Fruit fly (Drosophila melanogaster) whole organism, embryonic: Measurements from ENCODE around the gene e.
A peak's percentile ranks its signal among the peaks of the same experiment; 100 is the strongest.

Experiments
- Asciz ChIP-seq: fragments of 200-800 bp; sonication (Bioruptor generic); optimal IDR thresholded peaks from 2 replicates; lab custom pipeline; 2017; ENCODE audit warnings: missing biosample characterization, mild to moderate bottlenecking, missing genetic modification characterization, missing genetic modification reagents
- CG10274 ChIP-seq: fragments of 200-800 bp; sonication (Bioruptor generic); optimal IDR thresholded peaks from 3 replicates; lab custom pipeline; 2017; ENCODE audit warnings: missing biosample characterization, mild to moderate bottlenecking, missing genetic modification characterization
- CG10565 ChIP-seq: fragments of 200-800 bp; sonication (Bioruptor generic); optimal IDR thresholded peaks from 3 replicates; lab custom pipeline; 2016; ENCODE audit warnings: missing biosample characterization, mild to moderate bottlenecking, missing genetic modification characterization
- CG13894 ChIP-seq: fragments of 200-800 bp; sonication (Bioruptor generic); optimal IDR thresholded peaks from 3 replicates; lab custom pipeline; 2018; ENCODE audit warnings: missing biosample characterization, mild to moderate bottlenecking, missing genetic modification characterization, moderate library complexity
- CG14441 ChIP-seq: fragments of 200-800 bp; sonication (Bioruptor generic); IDR thresholded peaks from 2 replicates; pipeline ENCODE4 v1.3.6; 2022; ENCODE audit warnings: missing biosample characterization, missing genetic modification characterization
- CG14667 ChIP-seq: fragments of 200-800 bp; sonication (Bioruptor generic); IDR thresholded peaks from 2 replicates; pipeline ENCODE4 v1.3.6; 2022; ENCODE audit warnings: missing biosample characterization, missing genetic modification characterization
- CG14965 ChIP-seq: fragments of 200-800 bp; sonication (Bioruptor generic); optimal IDR thresholded peaks from 2 replicates; lab custom pipeline; 2016; ENCODE audit warnings: missing biosample characterization, missing genetic modification characterization, borderline replicate concordance
- CG15073 ChIP-seq: fragments of 200-800 bp; sonication (Bioruptor generic); optimal IDR thresholded peaks from 2 replicates; lab custom pipeline; 2016; ENCODE audit warnings: missing biosample characterization, missing genetic modification characterization
- CG15514 ChIP-seq: fragments of 200-800 bp; sonication (Bioruptor generic); optimal IDR thresholded peaks from 3 replicates; lab custom pipeline; 2017; ENCODE audit warnings: missing biosample characterization, missing genetic modification characterization, mild to moderate bottlenecking, moderate library complexity, missing genetic modification reagents
- CG1603 ChIP-seq: fragments of 200-800 bp; sonication (Bioruptor generic); optimal IDR thresholded peaks from 2 replicates; lab custom pipeline; 2019; ENCODE audit warnings: missing biosample characterization, mild to moderate bottlenecking, missing genetic modification characterization, moderate library complexity
- CG18619 ChIP-seq: fragments of 200-800 bp; sonication (Bioruptor generic); optimal IDR thresholded peaks from 3 replicates; lab custom pipeline; 2017; ENCODE audit warnings: missing biosample characterization, mild to moderate bottlenecking, missing genetic modification characterization
- CG32767 ChIP-seq: fragments of 200-800 bp; sonication (Bioruptor generic); IDR thresholded peaks from 2 replicates; pipeline ENCODE4 v1.3.6; 2022; ENCODE audit warnings: missing biosample characterization, missing genetic modification characterization
- CG7556 ChIP-seq: fragments of 200-800 bp; sonication (Bioruptor generic); optimal IDR thresholded peaks from 2 replicates; lab custom pipeline; 2017; ENCODE audit warnings: missing biosample characterization, mild to moderate bottlenecking, missing genetic modification characterization
- CG8290 ChIP-seq, 3 experiments: fragments of 200-800 bp; sonication (Bioruptor generic); optimal IDR thresholded peaks; 2 replicates each; lab custom pipeline; 2016 to 2019; ENCODE audit warnings: missing biosample characterization in 3 of 3, missing genetic modification characterization in 3 of 3, mild to moderate bottlenecking in 2 of 3, moderate library complexity in 1 of 3
- CG9609 ChIP-seq: fragments of 200-800 bp; sonication (Bioruptor generic); optimal IDR thresholded peaks from 3 replicates; lab custom pipeline; 2016; ENCODE audit warnings: missing biosample characterization, missing genetic modification characterization
- D19A ChIP-seq: fragments of 200-800 bp; optimal IDR thresholded peaks from 3 replicates; lab custom pipeline; 2019; ENCODE audit warnings: missing biosample characterization, mild to moderate bottlenecking, missing genetic modification characterization, moderate library complexity
- Dll ChIP-seq: fragments of 200-800 bp; sonication (Bioruptor generic); IDR thresholded peaks from 4 replicates; pipeline ENCODE4 v1.3.6; 2022; ENCODE audit warnings: missing biosample characterization, missing genetic modification characterization; ENCODE audit not compliant: partially characterized antibody
- H2.0 ChIP-seq: fragments of 200-800 bp; sonication (Bioruptor generic); IDR thresholded peaks from 2 replicates; pipeline ENCODE4 v1.3.6; 2022; ENCODE audit warnings: missing biosample characterization, missing genetic modification characterization
- Hey ChIP-seq: fragments of 200-800 bp; sonication (Bioruptor generic); optimal IDR thresholded peaks from 3 replicates; lab custom pipeline; 2018; ENCODE audit warnings: missing biosample characterization, mild to moderate bottlenecking, missing genetic modification characterization
- Hr78 ChIP-seq, 2 experiments: fragments of 200-800 bp in 1 of 2; fragments of >200 bp in 1 of 2; sonication (Bioruptor generic) in 1 of 2; optimal IDR thresholded peaks; 2 replicates each; lab custom pipeline; 2017 to 2019; ENCODE audit warnings: missing biosample characterization in 2 of 2, missing genetic modification characterization in 2 of 2, mild to moderate bottlenecking in 1 of 2, moderate library complexity in 1 of 2
- Mes4 ChIP-seq: fragments of 200-800 bp; sonication (Bioruptor generic); optimal IDR thresholded peaks from 2 replicates; lab custom pipeline; 2016; ENCODE audit warnings: missing biosample characterization, missing genetic modification characterization
- NC2α ChIP-seq: fragments of 200-800 bp; sonication (Bioruptor generic); optimal IDR thresholded peaks from 2 replicates; lab custom pipeline; 2016; ENCODE audit warnings: missing biosample characterization, missing genetic modification characterization
- Poxn ChIP-seq: fragments of 200-800 bp; sonication (Bioruptor generic); IDR thresholded peaks from 2 replicates; pipeline ENCODE4 v1.3.6; 2022; ENCODE audit warnings: missing biosample characterization, missing genetic modification characterization
- Sox100B ChIP-seq: fragments of 200-800 bp; sonication (Bioruptor generic); optimal IDR thresholded peaks from 3 replicates; lab custom pipeline; 2018; ENCODE audit warnings: missing biosample characterization, mild to moderate bottlenecking, missing genetic modification characterization
- Xrp1 ChIP-seq: fragments of 200-800 bp; sonication (Bioruptor generic); IDR thresholded peaks from 2 replicates; pipeline ENCODE4 v1.3.6; 2022; ENCODE audit warnings: missing biosample characterization, missing genetic modification characterization
- az2 ChIP-seq: fragments of 200-800 bp; sonication (Bioruptor generic); optimal IDR thresholded peaks from 3 replicates; lab custom pipeline; 2016; ENCODE audit warnings: missing biosample characterization, missing genetic modification characterization
- caup ChIP-seq: fragments of 200-800 bp; sonication (Bioruptor generic); optimal IDR thresholded peaks from 3 replicates; lab custom pipeline; 2017; ENCODE audit warnings: missing biosample characterization, mild to moderate bottlenecking, missing genetic modification characterization, moderate library complexity; ENCODE audit not compliant: severe bottlenecking
- chif ChIP-seq, 2 experiments: fragments of 200-800 bp; sonication (Bioruptor generic); optimal IDR thresholded peaks; 3 replicates each; lab custom pipeline; 2016; ENCODE audit warnings: missing biosample characterization in 2 of 2, missing genetic modification characterization in 2 of 2
- chinmo ChIP-seq: fragments of 200-800 bp; sonication (Bioruptor generic); IDR thresholded peaks from 4 replicates; pipeline ENCODE4 v1.3.6; 2022; ENCODE audit warnings: missing biosample characterization, missing genetic modification characterization; ENCODE audit not compliant: partially characterized antibody
- danr ChIP-seq: fragments of 200-800 bp; sonication (Bioruptor generic); IDR thresholded peaks from 2 replicates; pipeline ENCODE4 v1.3.6; 2022; ENCODE audit warnings: missing biosample characterization, missing genetic modification characterization
- fd102C ChIP-seq: fragments of 200-800 bp; sonication (Bioruptor generic); optimal IDR thresholded peaks from 2 replicates; lab custom pipeline; 2018; ENCODE audit warnings: missing biosample characterization, mild to moderate bottlenecking, missing genetic modification characterization, moderate library complexity
- fd64A ChIP-seq: fragments of 200-800 bp; sonication (Bioruptor generic); optimal IDR thresholded peaks from 3 replicates; lab custom pipeline; 2018; ENCODE audit warnings: missing biosample characterization, mild to moderate bottlenecking, missing genetic modification characterization
- gfzf ChIP-seq: fragments of 200-800 bp; sonication (Bioruptor generic); optimal IDR thresholded peaks from 2 replicates; lab custom pipeline; 2016; ENCODE audit warnings: missing biosample characterization, mild to moderate bottlenecking, missing genetic modification characterization, moderate library complexity
- gsb ChIP-seq: fragments of 200-800 bp; sonication (Bioruptor generic); IDR thresholded peaks from 2 replicates; pipeline ENCODE4 v1.3.6; 2022; ENCODE audit warnings: missing biosample characterization, missing genetic modification characterization
- gt ChIP-seq: fragments of 200-800 bp; sonication (Bioruptor generic); IDR thresholded peaks from 2 replicates; pipeline ENCODE4 v1.3.6; 2022; ENCODE audit warnings: missing biosample characterization, missing genetic modification characterization
- jigr1 ChIP-seq: fragments of 200-800 bp; sonication (Bioruptor generic); IDR thresholded peaks from 3 replicates; pipeline ENCODE4 v1.3.6; 2022; ENCODE audit warnings: missing biosample characterization, missing genetic modification characterization
- kay ChIP-seq: fragments of 200-800 bp; sonication (Bioruptor generic); optimal IDR thresholded peaks from 2 replicates; lab custom pipeline; 2016; ENCODE audit warnings: missing biosample characterization, missing genetic modification characterization
- mld ChIP-seq: fragments of 200-800 bp; sonication (Bioruptor generic); IDR thresholded peaks from 3 replicates; pipeline ENCODE4 v1.3.6; 2022; ENCODE audit warnings: missing biosample characterization, missing genetic modification characterization; ENCODE audit not compliant: partially characterized antibody
- phol ChIP-seq: fragments of 200-800 bp; sonication (Bioruptor generic); optimal IDR thresholded peaks from 3 replicates; lab custom pipeline; 2018; ENCODE audit warnings: missing biosample characterization, mild to moderate bottlenecking, missing genetic modification characterization, moderate library complexity
- pzg ChIP-seq: fragments of 200-800 bp; sonication (Bioruptor generic); optimal IDR thresholded peaks from 3 replicates; lab custom pipeline; 2018; ENCODE audit warnings: missing biosample characterization, mild to moderate bottlenecking, missing genetic modification characterization, moderate library complexity
- run ChIP-seq: fragments of 200-800 bp; sonication (Bioruptor generic); optimal IDR thresholded peaks from 3 replicates; lab custom pipeline; 2018; ENCODE audit warnings: missing biosample characterization, mild to moderate bottlenecking, missing genetic modification characterization
- sisA ChIP-seq: fragments of 200-800 bp; sonication (Bioruptor generic); IDR thresholded peaks from 2 replicates; pipeline ENCODE4 v1.3.6; 2022; ENCODE audit warnings: missing biosample characterization, missing genetic modification characterization
- tap ChIP-seq: fragments of 200-800 bp; optimal IDR thresholded peaks from 3 replicates; lab custom pipeline; 2019; ENCODE audit warnings: missing biosample characterization, mild to moderate bottlenecking, missing genetic modification characterization, moderate library complexity
- tio ChIP-seq: fragments of 200-800 bp; sonication (Bioruptor generic); optimal IDR thresholded peaks from 2 replicates; lab custom pipeline; 2017; ENCODE audit warnings: missing biosample characterization, missing genetic modification characterization, inconsistent platforms
- tna ChIP-seq: fragments of 200-800 bp; sonication (Bioruptor generic); IDR thresholded peaks from 2 replicates; pipeline ENCODE4 v1.3.6; 2022; ENCODE audit warnings: missing biosample characterization, missing genetic modification characterization; ENCODE audit not compliant: partially characterized antibody
- usp ChIP-seq: fragments of >200 bp; optimal IDR thresholded peaks from 2 replicates; lab custom pipeline; 2017; ENCODE audit warnings: missing biosample characterization, missing genetic modification characterization
- wek ChIP-seq: fragments of 200-800 bp; sonication (Bioruptor generic); optimal IDR thresholded peaks from 3 replicates; lab custom pipeline; 2018; ENCODE audit warnings: missing biosample characterization, mild to moderate bottlenecking, missing genetic modification characterization, moderate library complexity
- zfh2 ChIP-seq: fragments of 200-800 bp; sonication (Bioruptor generic); optimal IDR thresholded peaks from 2 replicates; lab custom pipeline; 2016; ENCODE audit warnings: missing biosample characterization, missing genetic modification characterization

Gene e

DNA sequence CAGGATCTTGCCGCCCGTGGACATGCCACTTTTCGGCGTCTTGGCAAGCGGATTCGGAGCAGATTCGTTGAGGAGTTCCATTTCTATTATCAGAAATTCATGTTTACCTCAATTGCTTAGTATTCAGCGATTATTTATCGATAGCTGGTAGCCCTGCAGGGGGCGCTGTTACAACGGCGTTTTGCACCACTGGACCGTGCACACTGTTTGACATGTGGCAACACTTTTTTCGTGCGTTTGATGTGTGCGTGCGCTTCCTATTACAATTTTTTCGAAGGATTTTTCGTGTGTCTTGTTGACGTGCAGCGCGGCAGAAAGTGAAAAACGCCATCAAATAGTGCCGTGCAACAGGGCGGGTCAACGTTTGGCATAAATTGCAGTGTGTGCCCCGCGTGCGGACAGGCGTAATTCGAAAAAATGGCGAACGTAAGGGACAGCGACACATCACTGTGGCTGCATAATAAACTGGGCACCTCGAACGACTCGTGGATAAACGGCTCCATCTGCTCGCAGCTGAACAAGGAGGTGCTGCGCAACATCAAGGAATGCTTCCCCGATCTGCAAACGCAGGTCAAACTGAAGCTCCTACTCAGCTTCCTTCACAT, 13.4 kb downstream of the e start, which contains the start of the genes CG3337 and Nelf-A (continued):
- TF ChIP-seq Dll (GFP tag; lab: Robert Waterston, UW) (peak; percentile 69), Asciz (GFP tag; lab: Kevin White, UChicago) (no peak), CG15514 (GFP tag; lab: Kevin White, UChicago) (peak; percentile 85), wek (GFP tag; lab: Kevin White, UChicago) (no peak), CG14965 (no peak), chif (GFP tag; optimal IDR thresholded peaks at IDR 0.05; lab: Kevin White, UChicago) (peak; percentile 62 to 63), jigr1 (GFP tag; lab: Robert Waterston, UW) (no peak), CG9609 (GFP tag; lab: Kevin White, UChicago) (peak; percentile 80), CG1603 (peak; percentile 86), danr (GFP tag; lab: Robert Waterston, UW) (no peak), Sox100B (no peak), Poxn (GFP tag; lab: Robert Waterston, UW) (no peak), zfh2 (GFP tag; lab: Kevin White, UChicago) (peak; percentile 83), CG14667 (GFP tag; lab: Robert Waterston, UW) (peak; percentile 30; the same call in 1 of the 2 replicates), usp (GFP tag; lab: Kevin White, UChicago) (no peak), run (tag; lab: Kevin White, UChicago) (no peak), fd102C (GFP tag; lab: Kevin White, UChicago) (no peak), CG7556 (GFP tag; lab: Kevin White, UChicago) (no peak), tap (tag; lab: Kevin White, UChicago) (no peak), sisA (GFP tag; lab: Robert Waterston, UW) (peak; percentile 71), chinmo (peak; percentile 91; the same call in 3 of the 4 replicates), CG32767 (GFP tag; lab: Robert Waterston, UW) (peak; percentile 22; the same call in 1 of the 2 replicates), Mes4 (GFP tag; lab: Kevin White, UChicago) (peak; percentile 67), CG13894 (tag; lab: Kevin White, UChicago) (peak; percentile 58), mld (GFP tag; lab: Robert Waterston, UW) (peak; percentile 72; the same call in 1 of the 3 replicates), fd64A (GFP tag; lab: Kevin White, UChicago) (no peak), CG18619 (GFP tag; lab: Kevin White, UChicago) (peak; percentile 70), gt (GFP tag; lab: Robert Waterston, UW) (no peak), CG8290 (GFP tag; optimal IDR thresholded peaks at IDR 0.05; lab: Kevin White, UChicago) (peak; percentile 67), CG8290 (tag; optimal IDR thresholded peaks at IDR 0.05; lab: Kevin White, UChicago) (peak; percentile 4 to 92), D19A (no peak), NC2α (GFP tag; lab: Kevin White, UChicago) (peak; percentile 53), phol (tag; lab: Kevin White, UChicago) (peak; percentile 82), CG15073 (GFP tag; lab: Kevin White, UChicago) (no peak), CG14441 (GFP tag; lab: Robert Waterston, UW) (peak; percentile 57), CG10565 (no peak), H2.0 (peak; percentile 66), tna (GFP tag; lab: Robert Waterston, UW) (peak; percentile 65), gfzf (GFP tag; lab: Kevin White, UChicago) (peak; percentile 39), gsb (no peak), CG10274 (GFP tag; lab: Kevin White, UChicago) (no peak), tio (GFP tag; lab: Kevin White, UChicago) (no peak), Hey (tag; lab: Kevin White, UChicago) (no peak), pzg (GFP tag; lab: Kevin White, UChicago) (peak; percentile 97), kay (GFP tag; lab: Kevin White, UChicago) (peak; percentile 26), Hr78 (GFP tag; optimal IDR thresholded peaks at IDR 0.05; lab: Kevin White, UChicago) (no peak), az2 (peak; percentile 44), Xrp1 (GFP tag; lab: Robert Waterston, UW) (peak; percentile 67), caup (peak; percentile 81)
